Worm (Caenorhabditis elegans): ENCODE measurements around the gene xpb-1.

- TF ChIP-seq R02D3.7 (tag; optimal IDR thresholded peaks at IDR 0.05) = no peak
- TF ChIP-seq pha-4 (GFP tag; IDR thresholded peaks at IDR 0.05) = no peak
- TF ChIP-seq pha-4 (tag; optimal IDR thresholded peaks at IDR 0.05) = no peak
- no peak for TF ChIP-seq mes-2 (tag; optimal IDR thresholded peaks at IDR 0.05; ENCODE audit: poor library complexity, severe bottlenecking)
- no peak for TF ChIP-seq jun-1 (tag; optimal IDR thresholded peaks at IDR 0.05)
- no peak for TF ChIP-seq nhr-28 (tag; optimal IDR thresholded peaks at IDR 0.05)
- no peak for TF ChIP-seq tra-1 (GFP tag; IDR thresholded peaks at IDR 0.05)
- TF ChIP-seq fkh-10 (GFP tag; optimal IDR thresholded peaks at IDR 0.05) = no peak
- TF ChIP-seq zfp-2 (tag; optimal IDR thresholded peaks at IDR 0.05) = no peak
- no peak for TF ChIP-seq ceh-32 (tag; optimal IDR thresholded peaks at IDR 0.05; ENCODE audit: poor library complexity)
- TF ChIP-seq unc-39 (tag; optimal IDR thresholded peaks at IDR 0.05) = no peak
- no peak for TF ChIP-seq ztf-11 (tag; optimal IDR thresholded peaks at IDR 0.05)
- TF ChIP-seq unc-130 (GFP tag; optimal IDR thresholded peaks at IDR 0.05) = no peak
These were observed 20.8 kb upstream of the xpb-1 start for ce11 chrIII:11505621-11506020.
